Worm (Caenorhabditis elegans): ENCODE data around the gene nipa-1.

- TF ChIP-seq nhr-77 (tag; optimal IDR thresholded peaks at IDR 0.05) = no peak
- no peak for TF ChIP-seq R02D3.7 (tag; optimal IDR thresholded peaks at IDR 0.05)
- no peak for TF ChIP-seq fos-1 (tag; optimal IDR thresholded peaks at IDR 0.05)
- TF ChIP-seq elt-1 (tag; optimal IDR thresholded peaks at IDR 0.05) = no peak
- TF ChIP-seq snpc-4 (tag; optimal IDR thresholded peaks at IDR 0.05) = no peak
- TF ChIP-seq aly-2 (tag; optimal IDR thresholded peaks at IDR 0.05) = no peak
- TF ChIP-seq skn-1 (tag; optimal IDR thresholded peaks at IDR 0.05) = no peak
- no peak for TF ChIP-seq lin-13 (GFP tag; optimal IDR thresholded peaks at IDR 0.05)
- no peak for TF ChIP-seq elt-3 (tag; optimal IDR thresholded peaks at IDR 0.05)
- TF ChIP-seq dmd-4 (tag; optimal IDR thresholded peaks at IDR 0.05) = no peak
- TF ChIP-seq ztf-11 (tag; optimal IDR thresholded peaks at IDR 0.05) = no peak
These were observed 44.5 kb upstream of the nipa-1 start, which contains the start of gene R148.4 for ce11 chrIII:3171382-3171781.
